Fruit fly (Drosophila melanogaster) whole organism, larva: Measurements from ENCODE around the gene CG11857.

Experiments
- noc ChIP-seq: fragments of 200-800 bp; sonication (Bioruptor generic); optimal IDR thresholded peaks from 3 replicates; lab custom pipeline; 2019; ENCODE audit warnings: missing biosample characterization, mild to moderate bottlenecking, missing genetic modification characterization, moderate library complexity

CG11857 gene

DNA sequence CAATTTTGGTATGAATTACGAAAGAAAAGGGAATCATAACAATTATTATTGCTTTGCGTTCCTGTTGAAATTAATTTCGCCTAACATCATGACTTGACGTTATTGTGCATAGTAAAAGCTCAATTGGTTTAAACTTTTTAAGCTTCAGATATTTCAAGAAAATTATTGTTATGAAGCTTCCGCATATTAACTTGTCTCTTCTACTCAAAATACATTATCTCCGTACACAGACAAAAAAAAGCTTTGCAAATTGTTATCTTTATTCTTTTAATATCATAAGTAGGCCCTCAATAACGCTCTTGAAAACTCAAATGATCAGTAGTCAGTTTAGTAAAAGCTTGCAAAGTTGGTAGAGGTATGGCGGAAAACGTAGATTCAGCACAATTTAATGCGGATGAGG is 28.4 kb downstream of the CG11857 start, which contains the start of gene CG13658:
TSS of gene CG13658 (plus strand) at position 347 of the 400 bp plus-strand sequence.
- TF ChIP-seq noc, result no peak

DNA sequence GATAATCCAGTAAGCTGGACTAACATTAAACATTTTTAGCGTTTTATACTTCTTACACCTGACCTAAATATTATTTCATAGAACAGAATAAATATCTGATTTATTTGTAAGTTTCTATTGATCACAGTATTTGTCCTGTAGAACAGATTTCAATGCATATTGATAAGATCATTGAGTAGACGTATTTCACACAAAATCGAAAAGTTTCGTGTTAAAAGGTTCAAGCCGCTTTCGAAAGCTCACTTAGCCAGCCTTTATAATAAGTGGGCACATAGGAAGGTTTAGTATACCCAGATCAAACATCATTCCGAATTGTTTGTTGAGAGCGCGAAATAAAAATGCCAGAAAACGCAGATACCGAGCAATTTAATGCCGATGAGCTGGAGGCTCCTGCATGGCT is 30.9 kb downstream of the CG11857 start, which contains the start of gene CG11893:
TSS of gene CG11893 (plus strand) at position 301 of the 400 bp plus-strand sequence.
- no peak for TF ChIP-seq noc

DNA sequence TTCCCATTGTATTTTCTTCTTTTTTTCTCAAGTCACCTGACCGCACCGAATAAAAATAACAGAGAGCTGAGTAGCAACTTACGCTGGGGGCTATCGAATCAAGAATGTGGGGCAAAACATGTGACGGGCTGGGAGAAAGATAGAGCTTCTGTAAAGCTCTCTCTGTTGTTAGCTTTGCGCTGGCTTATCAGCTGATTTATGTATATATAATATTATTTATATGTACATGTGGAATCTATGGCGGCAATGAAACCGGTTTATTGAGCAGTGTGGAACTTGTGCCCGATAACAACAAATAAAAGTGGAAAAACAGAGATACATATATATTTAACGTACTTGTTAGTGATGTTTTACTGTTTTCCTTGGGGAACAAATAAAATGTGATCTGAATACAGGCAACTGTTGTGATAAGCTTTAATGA is 34.2 kb downstream of the CG11857 start, which contains the start of gene CG31098:
TSS of gene CG31098 (minus strand) at position 114 of the 421 bp plus-strand sequence.
- peak; percentile 59 for TF ChIP-seq noc

DNA sequence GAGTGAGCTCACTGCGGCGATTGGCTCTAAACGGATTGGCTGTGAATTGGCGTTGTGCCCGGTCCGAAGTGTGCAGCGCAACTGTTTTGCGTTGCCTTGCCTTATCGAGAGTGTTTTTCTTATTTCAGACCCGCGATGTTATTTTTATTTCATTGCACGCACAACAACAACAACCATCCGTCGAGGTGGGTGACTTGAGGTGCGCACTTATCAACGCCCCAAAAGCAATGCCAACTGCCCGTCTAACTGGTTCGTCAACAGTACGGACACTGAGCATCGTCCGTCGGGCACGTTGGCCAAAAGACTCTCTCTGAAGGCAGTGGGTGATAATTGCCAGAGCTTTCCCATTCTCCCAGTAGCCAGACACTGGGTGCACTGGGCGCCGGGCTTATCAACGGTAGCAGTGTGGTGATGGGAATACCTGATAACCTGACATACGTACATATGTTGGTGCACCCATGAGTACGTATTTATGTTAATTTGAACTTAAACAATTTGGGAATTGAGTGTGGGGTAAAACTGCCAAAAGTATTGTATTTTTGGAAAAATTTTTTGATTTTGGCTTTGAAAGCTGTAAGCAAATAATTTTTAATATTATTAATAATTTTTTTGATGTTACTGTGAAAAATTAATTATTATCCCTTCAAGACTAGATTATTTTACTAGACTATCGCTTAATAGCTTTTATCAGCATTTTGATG is 36.8 kb downstream of the CG11857 start, which contains the start of gene CG31102:
TSS of gene CG31102 (minus strand) at position 275 of the 701 bp plus-strand sequence.
- TF ChIP-seq noc, result peak; percentile 65

DNA sequence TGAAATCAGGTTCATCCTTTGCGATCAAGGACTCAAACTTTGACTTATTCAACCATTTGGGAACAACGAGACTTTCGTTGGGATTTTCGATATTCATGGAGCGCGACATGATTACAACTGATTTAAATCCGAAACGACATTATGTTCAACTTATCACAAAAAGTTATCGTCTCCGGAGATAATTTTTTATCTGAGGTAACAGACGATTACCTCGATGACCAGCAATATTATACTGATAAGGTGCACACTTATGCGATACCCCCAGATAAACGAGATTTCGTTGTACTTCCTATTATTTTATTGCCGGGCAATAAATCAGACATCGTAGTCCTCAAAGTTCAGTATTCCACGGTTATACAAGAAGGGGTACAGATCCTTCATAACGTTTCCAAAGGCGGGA is 39.0 kb downstream of the CG11857 start, which contains the start of gene CG31097:
TSS of gene CG31097 (minus strand) at position 101 of the 400 bp plus-strand sequence.
- TF ChIP-seq noc, result no peak

DNA sequence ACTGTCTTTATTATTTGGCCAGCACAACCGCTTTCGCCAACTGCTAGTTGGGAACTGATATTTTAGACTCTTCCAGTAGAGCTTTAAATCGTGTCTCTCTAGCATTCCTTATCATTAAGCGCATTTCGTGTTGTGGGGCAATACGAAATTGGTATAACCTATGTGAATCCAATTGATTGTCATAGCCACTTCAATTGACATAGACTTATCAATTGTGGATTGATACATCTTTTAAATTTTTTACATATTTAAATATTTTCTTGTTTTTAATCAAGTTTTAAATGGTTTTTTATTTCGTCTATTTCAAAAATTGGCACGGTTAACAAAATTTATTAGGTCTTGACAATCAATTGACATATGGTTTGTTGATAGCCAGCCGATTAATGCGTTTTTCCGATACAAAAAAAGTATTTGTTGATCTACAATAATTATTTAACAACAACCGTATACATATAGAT is 40.8 kb downstream of the CG11857 start, which contains the start of gene CG31288:
TSS of gene CG31288 (minus strand) at position 51 of the 458 bp plus-strand sequence.
- TF ChIP-seq noc, result no peak

DNA sequence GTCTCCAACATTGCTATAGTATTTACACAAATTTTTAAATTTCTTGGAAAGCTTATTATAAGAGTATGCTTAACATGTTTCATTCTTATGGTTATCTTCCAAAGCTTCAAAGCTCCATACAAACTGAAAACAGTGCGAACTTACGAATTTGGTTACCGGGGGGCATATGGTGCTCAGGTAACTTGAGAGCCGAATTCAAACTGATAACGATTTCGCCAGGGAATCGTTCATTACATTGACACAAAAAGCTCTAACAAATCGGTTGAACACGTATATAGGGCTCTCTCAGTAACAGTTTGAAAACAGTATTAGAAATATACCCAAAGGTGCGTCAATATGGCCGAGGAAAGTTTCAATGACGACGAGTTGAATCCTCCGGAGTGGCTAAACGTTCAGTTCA is 41.9 kb downstream of the CG11857 start, which contains the start of gene CG13659:
TSS of gene CG13659 (plus strand) at position 317 of the 400 bp plus-strand sequence.
- no peak for TF ChIP-seq noc

DNA sequence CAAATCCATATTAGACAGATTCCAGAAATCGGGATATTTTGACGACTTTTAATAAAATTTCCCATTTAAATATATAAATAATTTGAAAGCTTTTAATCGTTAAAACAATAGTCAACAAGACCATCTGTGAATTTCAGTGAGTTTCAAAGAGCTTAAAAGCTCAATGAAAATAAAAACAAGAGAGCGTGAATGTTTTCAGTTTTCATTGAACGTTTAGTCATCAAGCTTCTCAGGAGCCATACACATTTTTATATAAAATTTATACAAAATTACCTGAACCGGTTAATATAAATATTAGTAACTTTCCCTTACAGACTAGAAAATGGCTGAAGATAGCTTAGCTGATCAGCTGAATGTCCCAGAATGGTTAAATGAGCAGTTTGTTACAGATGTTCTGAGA is 43.5 kb downstream of the CG11857 start, which contains the start of gene CG31370:
TSS of gene CG31370 (plus strand) at position 226 of the 400 bp plus-strand sequence.
- TF ChIP-seq noc, result no peak

DNA sequence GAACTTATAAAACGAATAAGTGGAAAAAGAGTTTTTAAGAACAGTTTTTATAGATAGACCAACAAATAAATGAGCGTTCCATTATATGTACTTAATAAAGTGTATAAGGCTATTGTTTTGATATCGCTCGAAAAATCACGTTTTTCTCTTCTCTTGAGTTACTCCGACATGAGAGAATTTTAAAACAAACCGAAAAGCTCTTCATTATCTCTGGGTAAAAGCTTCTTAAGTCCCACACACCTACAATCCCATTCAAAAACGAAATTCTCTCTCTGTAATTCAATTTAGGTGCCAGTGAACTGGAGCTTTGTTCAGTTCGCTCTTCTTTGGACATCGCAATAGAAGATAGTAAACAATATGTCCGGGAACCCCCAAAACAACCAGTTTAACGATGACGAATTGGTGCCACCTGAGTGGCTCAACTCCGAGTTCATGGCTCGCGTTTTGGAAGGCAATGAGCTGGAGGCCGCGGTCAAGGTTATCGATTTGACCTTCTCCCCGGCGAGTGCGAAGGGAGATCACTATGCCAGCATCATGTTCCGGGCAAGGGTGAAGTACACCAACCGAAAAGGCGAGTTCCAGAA is 45.3 kb downstream of the CG11857 start, which contains the start of gene CG31436:
TSS of gene CG31436 (plus strand) at position 281 of the 584 bp plus-strand sequence.
- no peak for TF ChIP-seq noc

DNA sequence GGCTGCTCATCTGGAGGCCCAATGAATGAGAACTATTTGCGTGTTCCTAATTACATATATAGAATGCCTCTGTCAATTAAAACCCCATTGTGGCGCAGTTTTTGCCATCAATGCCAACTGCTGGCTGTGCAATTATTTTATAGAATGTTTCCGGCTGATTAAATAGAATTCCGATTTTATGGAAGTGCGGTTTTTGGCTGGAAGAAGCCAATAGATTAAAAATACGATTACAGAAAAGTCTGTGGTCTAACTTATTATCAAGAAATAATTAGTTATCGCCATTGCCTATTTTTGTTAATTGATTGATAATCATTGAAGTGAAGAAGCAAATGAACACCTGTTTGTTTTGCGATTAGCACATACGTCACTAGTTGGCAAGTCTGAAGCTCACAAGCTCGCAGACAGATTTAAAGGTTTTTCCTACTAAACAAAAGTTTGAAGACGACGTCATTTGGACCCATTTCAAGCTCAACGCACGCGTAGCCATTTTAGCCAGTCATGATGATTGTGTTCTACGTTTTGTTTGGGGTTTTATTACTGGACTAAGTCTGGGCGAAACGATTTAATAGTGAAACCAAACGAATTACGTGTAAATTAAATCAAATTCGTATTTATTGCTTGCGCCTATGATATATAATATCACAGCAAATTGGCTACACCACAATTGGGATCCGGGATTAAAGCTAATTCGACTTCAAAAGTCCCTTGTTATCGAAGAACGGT is 47.3 kb downstream of the CG11857 start:
- peak; percentile 47 for TF ChIP-seq noc

DNA sequence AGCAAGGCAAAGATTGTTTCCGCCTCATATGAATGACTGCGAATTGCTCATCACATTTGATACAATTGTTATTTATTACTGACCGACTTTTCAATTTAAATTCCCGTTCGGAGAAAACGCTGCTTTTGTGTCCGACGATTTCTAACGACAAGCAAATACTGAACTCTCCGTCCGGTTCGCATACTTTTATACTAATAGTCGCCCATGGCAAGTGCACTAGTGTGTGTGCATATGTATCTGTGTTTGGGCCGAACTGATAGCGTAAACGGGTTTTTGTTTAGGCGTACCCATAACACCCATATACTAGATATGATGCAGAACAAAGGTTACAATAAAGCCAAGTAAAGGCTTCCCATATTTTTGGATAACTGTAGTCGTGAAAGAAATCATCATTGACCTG is 49.5 kb downstream of the CG11857 start, which contains the start of gene CG10550:
TSS of gene CG10550 (minus strand) at position 164 of the 400 bp plus-strand sequence.
- no peak for TF ChIP-seq noc

DNA sequence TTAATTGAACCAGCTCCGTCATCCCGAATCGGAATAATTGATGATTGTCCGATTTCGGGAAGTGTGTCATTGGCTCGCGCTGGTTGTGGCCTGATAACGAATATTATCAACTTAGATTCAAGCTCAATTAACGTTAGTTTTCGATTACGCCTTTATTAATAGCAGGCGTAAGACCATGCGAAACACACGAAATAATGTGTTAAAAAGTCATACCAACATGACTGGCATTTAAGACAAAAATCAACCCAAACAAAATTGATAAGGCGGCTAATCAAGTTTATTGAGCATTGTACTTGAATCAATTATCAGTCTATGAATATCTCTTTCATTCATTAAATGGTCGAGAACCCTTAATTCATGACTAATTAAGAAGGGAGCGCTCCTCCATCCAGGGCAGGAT is 50.5 kb downstream of the CG11857 start:
- TF ChIP-seq noc, result peak; percentile 1
